Fruit fly (Drosophila melanogaster) whole organism, embryonic: ENCODE measurements around the gene Polr2I.

Source experiments
- Blimp-1 ChIP-seq: fragments of 200-800 bp; sonication (Bioruptor generic); optimal IDR thresholded peaks from 3 replicates; lab custom pipeline; 2018; ENCODE audit warnings: missing biosample characterization, missing genetic modification characterization, mild to moderate bottlenecking, moderate library complexity, missing genetic modification reagents
- CG17612 ChIP-seq: fragments of 200-800 bp; sonication (Bioruptor generic); IDR thresholded peaks from 2 replicates; pipeline ENCODE4 v1.3.6; 2022; ENCODE audit warnings: missing biosample characterization, missing genetic modification characterization
- CG4282 ChIP-seq: fragments of 200-800 bp; sonication (Bioruptor generic); optimal IDR thresholded peaks from 2 replicates; lab custom pipeline; 2016; ENCODE audit warnings: missing biosample characterization, missing genetic modification characterization
- CG9609 ChIP-seq: fragments of 200-800 bp; sonication (Bioruptor generic); optimal IDR thresholded peaks from 3 replicates; lab custom pipeline; 2016; ENCODE audit warnings: missing biosample characterization, missing genetic modification characterization
- HHEX ChIP-seq: fragments of 200-800 bp; sonication (Bioruptor generic); optimal IDR thresholded peaks from 3 replicates; lab custom pipeline; 2017; ENCODE audit warnings: missing biosample characterization, mild to moderate bottlenecking, missing genetic modification characterization, missing genetic modification reagents
- Poxn ChIP-seq: fragments of 200-800 bp; sonication (Bioruptor generic); IDR thresholded peaks from 2 replicates; pipeline ENCODE4 v1.3.6; 2022; ENCODE audit warnings: missing biosample characterization, missing genetic modification characterization
- crp ChIP-seq, 2 experiments: fragments of 200-800 bp; sonication (Bioruptor generic); optimal IDR thresholded peaks; 2 replicates in 1 of 2; 3 replicates in 1 of 2; lab custom pipeline; 2017; ENCODE audit warnings: missing biosample characterization in 2 of 2, missing genetic modification characterization in 2 of 2, mild to moderate bottlenecking in 1 of 2, moderate library complexity in 1 of 2
- psq ChIP-seq: fragments of 200-800 bp; sonication (Bioruptor generic); optimal IDR thresholded peaks from 2 replicates; lab custom pipeline; 2017; ENCODE audit warnings: missing biosample characterization, missing genetic modification characterization
- run ChIP-seq: fragments of 200-800 bp; sonication (Bioruptor generic); optimal IDR thresholded peaks from 3 replicates; lab custom pipeline; 2018; ENCODE audit warnings: missing biosample characterization, mild to moderate bottlenecking, missing genetic modification characterization
- sna ChIP-seq: fragments of 200-800 bp; sonication (Bioruptor generic); IDR thresholded peaks from 2 replicates; pipeline ENCODE4 v1.3.6; 2022; ENCODE audit warnings: missing biosample characterization, missing genetic modification characterization; ENCODE audit not compliant: partially characterized antibody
- unc-4 ChIP-seq: fragments of 200-800 bp; sonication (Bioruptor generic); IDR thresholded peaks from 2 replicates; pipeline ENCODE4 v1.3.6; 2022; ENCODE audit warnings: missing biosample characterization, missing genetic modification characterization; ENCODE audit not compliant: partially characterized antibody

DNA sequence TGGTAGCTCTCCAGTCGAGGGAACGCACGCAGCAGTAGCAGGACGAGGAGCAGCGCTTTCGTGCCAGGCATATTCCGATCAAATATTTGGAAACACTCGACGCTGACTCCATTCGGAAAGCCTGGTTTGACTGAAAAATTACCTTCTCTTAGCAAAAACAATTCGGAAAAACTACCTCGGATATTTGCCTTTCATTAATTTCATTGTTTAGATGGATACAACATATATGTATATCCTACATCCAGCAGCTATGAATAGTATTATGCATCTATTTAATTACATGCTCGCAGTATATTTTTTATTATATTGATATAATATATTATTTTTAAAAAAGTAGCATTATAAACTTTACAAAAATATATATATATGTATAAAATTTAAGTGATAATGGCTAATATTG is 47.8 kb upstream of the Polr2I start, which contains the start of gene CG14840:
- TF ChIP-seq CG4282 (GFP tag; lab: Kevin White, UChicago) (no peak), Blimp-1 (GFP tag; lab: Kevin White, UChicago) (no peak), CG17612 (no peak), HHEX (no peak), unc-4 (GFP tag; lab: Robert Waterston, UW) (no peak), Poxn (GFP tag; lab: Robert Waterston, UW) (no peak), run (tag; lab: Kevin White, UChicago) (no peak), sna (GFP tag; lab: Robert Waterston, UW) (no peak), CG9609 (GFP tag; lab: Kevin White, UChicago) (no peak), psq (GFP tag; lab: Kevin White, UChicago) (no peak), crp (GFP tag; optimal IDR thresholded peaks at IDR 0.05; lab: Kevin White, UChicago) (no peak)
